Worm (Caenorhabditis elegans) whole organism, L3 larva: ENCODE results near the gene C27H6.8.

ENCODE experiments used
- R02D3.7 ChIP-seq: fragments of 150-350 bp; optimal IDR thresholded peaks from 2 replicates; lab custom pipeline; 2014; ENCODE audit warnings: missing biosample characterization, missing genetic modification characterization
- ZK546.5 ChIP-seq: sonication (generic microtip); optimal IDR thresholded peaks from 2 replicates; lab custom pipeline; 2017; ENCODE audit warnings: missing biosample characterization, missing genetic modification characterization
- aly-2 ChIP-seq: fragments of 150-350 bp; optimal IDR thresholded peaks from 2 replicates; lab custom pipeline; 2014; ENCODE audit warnings: missing biosample characterization, missing genetic modification characterization
- ceh-16 ChIP-seq: sonication (generic microtip); optimal IDR thresholded peaks from 2 replicates; lab custom pipeline; 2017; ENCODE audit warnings: missing biosample characterization, missing genetic modification characterization
- ceh-9 ChIP-seq: sonication (generic microtip); optimal IDR thresholded peaks from 2 replicates; lab custom pipeline; 2018; ENCODE audit warnings: missing biosample characterization, missing genetic modification characterization
- daf-12 ChIP-seq: fragments of 150-350 bp; optimal IDR thresholded peaks from 2 replicates; lab custom pipeline; 2014; ENCODE audit warnings: missing biosample characterization, missing genetic modification reagents, missing genetic modification characterization
- egl-27 ChIP-seq: sonication (generic microtip); optimal IDR thresholded peaks from 4 replicates; lab custom pipeline; 2017; ENCODE audit warnings: missing biosample characterization, missing genetic modification reagents, missing genetic modification characterization
- egl-5 ChIP-seq: fragments of 150-350 bp; optimal IDR thresholded peaks from 2 replicates; lab custom pipeline; 2017; ENCODE audit warnings: missing biosample characterization, missing genetic modification reagents, missing genetic modification characterization, inconsistent platforms
- elt-1 ChIP-seq: fragments of 150-350 bp; optimal IDR thresholded peaks from 2 replicates; lab custom pipeline; 2014; ENCODE audit warnings: missing biosample characterization, missing genetic modification characterization
- elt-2 ChIP-seq: sonication (generic microtip); optimal IDR thresholded peaks from 2 replicates; lab custom pipeline; 2016; ENCODE audit warnings: missing genetic modification reagents, mild to moderate bottlenecking, missing genetic modification characterization, missing compliant biosample characterization
- elt-3 ChIP-seq, 3 experiments: fragments of 150-350 bp in 1 of 3; sonication (generic microtip) in 2 of 3; optimal IDR thresholded peaks; 2 replicates in 2 of 3; 4 replicates in 1 of 3; lab custom pipeline; 2014 to 2017; ENCODE audit warnings: missing biosample characterization in 3 of 3, missing genetic modification characterization in 3 of 3
- eor-1 ChIP-seq, 2 experiments: fragments of 150-350 bp; optimal IDR thresholded peaks; 2 replicates each; lab custom pipeline; 2014 to 2018; ENCODE audit warnings: missing biosample characterization in 2 of 2, missing genetic modification characterization in 2 of 2
- fkh-2 ChIP-seq: fragments of 150-350 bp; optimal IDR thresholded peaks from 2 replicates; lab custom pipeline; 2014; ENCODE audit warnings: missing biosample characterization, missing genetic modification reagents, missing genetic modification characterization
- hmg-11 ChIP-seq: sonication (generic microtip); optimal IDR thresholded peaks from 2 replicates; lab custom pipeline; 2016; ENCODE audit warnings: missing genetic modification characterization, missing compliant biosample characterization
- jun-1 ChIP-seq: fragments of 150-350 bp; optimal IDR thresholded peaks from 2 replicates; lab custom pipeline; 2014; ENCODE audit warnings: missing biosample characterization, missing genetic modification reagents, missing genetic modification characterization
- lin-15B ChIP-seq: fragments of 150-350 bp; optimal IDR thresholded peaks from 2 replicates; lab custom pipeline; 2014; ENCODE audit warnings: missing biosample characterization, missing genetic modification characterization
- lin-39 ChIP-seq: fragments of 150-350 bp; optimal IDR thresholded peaks from 2 replicates; lab custom pipeline; 2018; ENCODE audit warnings: missing biosample characterization, missing genetic modification reagents, missing genetic modification characterization
- lsy-12 ChIP-seq: sonication (generic microtip); optimal IDR thresholded peaks from 2 replicates; lab custom pipeline; 2016; ENCODE audit warnings: mild to moderate bottlenecking, missing genetic modification characterization, missing compliant biosample characterization
- mdl-1 ChIP-seq: fragments of 150-350 bp; optimal IDR thresholded peaks from 2 replicates; lab custom pipeline; 2014; ENCODE audit warnings: missing biosample characterization, missing genetic modification characterization
- nfya-1 ChIP-seq: sonication (generic microtip); optimal IDR thresholded peaks from 2 replicates; lab custom pipeline; 2017; ENCODE audit warnings: missing genetic modification characterization, mild to moderate bottlenecking, missing compliant biosample characterization, antibody characterized with exemption, moderate library complexity; ENCODE audit not compliant: insufficient read depth
- nhr-11 ChIP-seq: fragments of 150-350 bp; optimal IDR thresholded peaks from 2 replicates; lab custom pipeline; 2014; ENCODE audit warnings: missing biosample characterization, missing genetic modification characterization
- nhr-12 ChIP-seq: fragments of 150-350 bp; optimal IDR thresholded peaks from 2 replicates; lab custom pipeline; 2014; ENCODE audit warnings: missing biosample characterization, missing genetic modification characterization
- nhr-23 ChIP-seq: fragments of 150-350 bp; optimal IDR thresholded peaks from 2 replicates; lab custom pipeline; 2014; ENCODE audit warnings: missing biosample characterization, missing genetic modification reagents, missing genetic modification characterization
- nhr-28 ChIP-seq: fragments of 150-350 bp; optimal IDR thresholded peaks from 2 replicates; lab custom pipeline; 2014; ENCODE audit warnings: missing biosample characterization, missing genetic modification characterization
- nhr-43 ChIP-seq: sonication (generic microtip); optimal IDR thresholded peaks from 2 replicates; lab custom pipeline; 2016; ENCODE audit warnings: mild to moderate bottlenecking, missing genetic modification characterization, missing compliant biosample characterization; ENCODE audit not compliant: poor library complexity, severe bottlenecking
- nhr-67 ChIP-seq: fragments of 150-350 bp; optimal IDR thresholded peaks from 2 replicates; lab custom pipeline; 2014; ENCODE audit warnings: missing biosample characterization, missing genetic modification characterization
- nhr-76 ChIP-seq: fragments of 150-350 bp; sonication (generic microtip); optimal IDR thresholded peaks from 5 replicates; lab custom pipeline; 2014; ENCODE audit warnings: missing biosample characterization, missing genetic modification characterization
- pha-4 ChIP-seq: fragments of 150-350 bp; optimal IDR thresholded peaks from 2 replicates; lab custom pipeline; 2014; ENCODE audit warnings: missing biosample characterization, missing genetic modification reagents, missing genetic modification characterization
- pqm-1 ChIP-seq: fragments of 150-350 bp; optimal IDR thresholded peaks from 2 replicates; lab custom pipeline; 2017; ENCODE audit warnings: missing biosample characterization, missing genetic modification characterization, inconsistent platforms
- sea-2 ChIP-seq: fragments of 150-350 bp; sonication (generic microtip); optimal IDR thresholded peaks from 4 replicates; lab custom pipeline; 2014; ENCODE audit warnings: missing biosample characterization, missing genetic modification reagents, missing genetic modification characterization
- skn-1 ChIP-seq: fragments of 150-350 bp; optimal IDR thresholded peaks from 2 replicates; lab custom pipeline; 2014; ENCODE audit warnings: missing biosample characterization, missing genetic modification characterization
- snpc-4 ChIP-seq: fragments of 150-350 bp; optimal IDR thresholded peaks from 2 replicates; lab custom pipeline; 2014; ENCODE audit warnings: missing biosample characterization, missing genetic modification characterization
- unc-62 ChIP-seq: fragments of 150-350 bp; sonication (generic microtip); optimal IDR thresholded peaks from 4 replicates; lab custom pipeline; 2014; ENCODE audit warnings: missing biosample characterization, missing genetic modification reagents, missing genetic modification characterization
- zag-1 ChIP-seq: fragments of 150-350 bp; optimal IDR thresholded peaks from 2 replicates; lab custom pipeline; 2014; ENCODE audit warnings: missing biosample characterization, missing genetic modification characterization

C27H6.8 gene

DNA sequence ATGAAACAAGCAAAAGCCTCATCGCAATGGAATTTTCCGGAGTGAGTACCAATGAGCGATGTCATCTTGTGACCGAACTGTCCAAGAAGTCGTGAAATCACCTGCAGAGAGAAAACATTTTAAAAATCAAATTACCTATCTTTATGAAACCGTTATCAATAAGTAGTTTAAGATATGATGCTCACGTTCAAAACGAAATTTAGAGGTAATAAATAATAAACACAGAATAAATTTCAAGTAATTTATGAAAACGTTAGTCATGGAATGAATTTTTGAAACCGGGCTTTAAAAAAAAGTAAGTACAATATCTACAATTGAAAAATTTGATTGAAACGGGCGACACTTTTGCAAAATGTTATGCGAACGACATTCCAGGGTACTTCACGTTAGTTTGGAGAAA lies at the start of gene C27H6.8:
C27H6.8 (minus strand) TSS at position 101 of the 400 bp plus-strand sequence.
- TF ChIP-seq elt-2 (no peak), skn-1 (no peak), jun-1 (tag; lab: Kevin White, UChicago) (no peak), zag-1 (no peak), nhr-28 (tag; lab: Kevin White, UChicago) (no peak), snpc-4 (tag; lab: Kevin White, UChicago) (no peak), lin-15B (tag; lab: Kevin White, UChicago) (no peak), nhr-43 (tag; lab: Kevin White, UChicago) (no peak), daf-12 (tag; lab: Kevin White, UChicago) (no peak), lsy-12 (no peak), eor-1 (tag; optimal IDR thresholded peaks at IDR 0.05; lab: Kevin White, UChicago) (no peak), ZK546.5 (tag; lab: Kevin White, UChicago) (no peak), nhr-23 (tag; lab: Kevin White, UChicago) (no peak), ceh-9 (tag; lab: Kevin White, UChicago) (no peak), nfya-1 (tag; lab: Kevin White, UChicago) (no peak), mdl-1 (tag; lab: Kevin White, UChicago) (no peak), fkh-2 (tag; lab: Kevin White, UChicago) (no peak), sea-2 (GFP tag; lab: Kevin White, UChicago) (no peak)
- TF ChIP-seq, all 47 proteins: peak for 0

DNA sequence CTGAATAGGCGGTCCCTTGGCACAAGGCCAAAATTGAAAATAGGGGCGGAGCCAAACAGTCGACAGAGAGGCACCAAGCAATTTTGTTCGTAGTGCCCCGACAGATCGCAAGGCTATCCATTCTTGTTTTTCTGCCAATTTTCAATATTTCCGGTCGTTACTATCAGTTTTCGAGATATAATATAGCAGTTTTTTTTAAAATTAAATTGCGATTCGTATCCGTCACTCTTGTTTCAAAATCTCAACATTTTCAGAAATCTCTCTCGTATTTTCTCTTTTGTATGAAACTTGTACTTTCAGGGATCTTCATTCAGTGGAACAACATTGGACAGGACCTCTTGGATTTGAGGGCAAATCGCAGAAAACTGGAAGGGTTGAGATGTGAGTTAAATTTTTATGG lies 49.5 kb upstream of the C27H6.8 start, which contains the start of gene F57A8.1:
F57A8.1 (plus strand) TSS at position 301 of the 400 bp plus-strand sequence.
- TF ChIP-seq nhr-28 (tag; lab: Kevin White, UChicago) (no peak), hmg-11 (tag; lab: Kevin White, UChicago) (no peak), elt-3 (tag; optimal IDR thresholded peaks at IDR 0.05; lab: Kevin White, UChicago) (no peak), elt-1 (tag; lab: Kevin White, UChicago) (no peak), snpc-4 (tag; lab: Kevin White, UChicago) (no peak), ceh-16 (tag; lab: Kevin White, UChicago) (no peak), sea-2 (GFP tag; lab: Kevin White, UChicago) (no peak), R02D3.7 (tag; lab: Kevin White, UChicago) (no peak), nhr-43 (tag; lab: Kevin White, UChicago) (no peak), unc-62 (GFP tag; lab: Kevin White, UChicago) (no peak)

DNA sequence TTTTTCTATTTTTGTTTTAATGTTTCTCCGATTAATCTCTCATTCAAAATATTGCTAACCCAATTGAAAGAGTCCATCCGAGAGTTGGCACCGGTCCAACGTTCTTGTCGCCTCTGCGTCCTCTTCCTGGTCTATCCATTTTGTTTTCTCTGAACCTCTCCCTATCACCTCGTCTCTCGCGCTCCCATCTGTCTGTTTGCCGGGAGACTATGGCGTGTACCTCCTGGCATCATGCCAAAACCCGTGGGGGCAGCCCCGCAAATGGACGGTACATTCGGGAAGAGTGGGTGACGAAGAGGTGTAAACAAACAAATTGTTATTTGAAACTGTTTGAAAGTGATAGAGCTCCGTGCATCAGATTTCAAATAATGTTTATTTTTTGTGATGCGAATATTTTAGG lies 48.7 kb upstream of the C27H6.8 start, which contains the start of gene T06E8.2:
T06E8.2 (minus strand) TSS at position 139 of the 400 bp plus-strand sequence.
- peak; percentile 6 for TF ChIP-seq lin-15B (tag; lab: Kevin White, UChicago)
- TF ChIP-seq nfya-1 (tag; lab: Kevin White, UChicago), result peak; percentile 27
- no peak for TF ChIP-seq egl-27 (tag; lab: Kevin White, UChicago)
- TF ChIP-seq nhr-67, result no peak
- TF ChIP-seq snpc-4 (tag; lab: Kevin White, UChicago), result peak; percentile 56
- peak; percentile 24 for TF ChIP-seq hmg-11 (tag; lab: Kevin White, UChicago)
- TF ChIP-seq egl-5 (tag; lab: Kevin White, UChicago), result no peak
- peak; percentile 91 for TF ChIP-seq pha-4 (tag; lab: Kevin White, UChicago)
- no peak for TF ChIP-seq nhr-11 (tag; lab: Kevin White, UChicago)
- TF ChIP-seq nhr-43 (tag; lab: Kevin White, UChicago), result peak; percentile 27
- TF ChIP-seq ceh-16 (tag; lab: Kevin White, UChicago), result no peak
- no peak for TF ChIP-seq nhr-23 (tag; lab: Kevin White, UChicago)

DNA sequence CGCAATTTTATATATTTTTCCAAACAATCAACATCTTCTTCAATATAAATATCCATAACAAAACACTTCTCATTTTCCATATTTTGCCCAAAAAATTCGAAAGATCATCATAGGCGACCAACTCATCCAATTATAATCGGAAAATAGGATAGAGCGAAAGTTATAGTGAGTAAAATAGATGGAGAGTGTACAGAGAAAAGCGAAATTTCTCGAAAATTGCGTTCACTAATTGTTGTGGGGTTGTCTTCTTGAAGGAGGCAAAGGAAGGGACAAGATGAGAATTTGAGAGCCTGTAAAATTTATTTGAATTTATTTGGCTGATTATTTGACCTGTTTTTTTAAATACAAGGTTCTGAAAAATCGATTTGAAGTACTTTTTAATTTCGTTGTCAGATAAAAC lies 48.0 kb upstream of the C27H6.8 start:
- TF ChIP-seq nhr-23 (tag; lab: Kevin White, UChicago) (peak; percentile 2), nhr-28 (tag; lab: Kevin White, UChicago) (no peak)

ce11 chrV:10031384-10032171 lies 44.0 kb upstream of the C27H6.8 start:
- TF ChIP-seq skn-1, result peak; percentile 23
- no peak for TF ChIP-seq nhr-76 (tag; lab: Kevin White, UChicago)
- peak; percentile 47 for TF ChIP-seq nfya-1 (tag; lab: Kevin White, UChicago)
- no peak for TF ChIP-seq eor-1 (tag; optimal IDR thresholded peaks at IDR 0.05; lab: Kevin White, UChicago)
- TF ChIP-seq pha-4 (tag; lab: Kevin White, UChicago), result peak; percentile 46
- no peak for TF ChIP-seq lin-39 (tag; lab: Kevin White, UChicago)
- peak; percentile 54 for TF ChIP-seq pqm-1 (tag; lab: Kevin White, UChicago)
- TF ChIP-seq nhr-12 (tag; lab: Kevin White, UChicago), result no peak
- no peak for TF ChIP-seq nhr-11 (tag; lab: Kevin White, UChicago)
- no peak for TF ChIP-seq mdl-1 (tag; lab: Kevin White, UChicago)
- no peak for TF ChIP-seq ceh-9 (tag; lab: Kevin White, UChicago)
- TF ChIP-seq snpc-4 (tag; lab: Kevin White, UChicago), result no peak
- TF ChIP-seq aly-2 (tag; lab: Kevin White, UChicago), result no peak
- no peak for TF ChIP-seq jun-1 (tag; lab: Kevin White, UChicago)
- no peak for TF ChIP-seq fkh-2 (tag; lab: Kevin White, UChicago)
- TF ChIP-seq hmg-11 (tag; lab: Kevin White, UChicago), result no peak
- peak; percentile 70 for TF ChIP-seq elt-2
- no peak for TF ChIP-seq zag-1
- TF ChIP-seq elt-3 (tag; optimal IDR thresholded peaks at IDR 0.05; lab: Kevin White, UChicago), result peak in 1 of 3 experiments; percentile 31
- TF ChIP-seq nhr-23 (tag; lab: Kevin White, UChicago), result peak; percentile 19
